Worm (Caenorhabditis elegans): ENCODE results near the gene his-35.

his-35 gene

DNA sequence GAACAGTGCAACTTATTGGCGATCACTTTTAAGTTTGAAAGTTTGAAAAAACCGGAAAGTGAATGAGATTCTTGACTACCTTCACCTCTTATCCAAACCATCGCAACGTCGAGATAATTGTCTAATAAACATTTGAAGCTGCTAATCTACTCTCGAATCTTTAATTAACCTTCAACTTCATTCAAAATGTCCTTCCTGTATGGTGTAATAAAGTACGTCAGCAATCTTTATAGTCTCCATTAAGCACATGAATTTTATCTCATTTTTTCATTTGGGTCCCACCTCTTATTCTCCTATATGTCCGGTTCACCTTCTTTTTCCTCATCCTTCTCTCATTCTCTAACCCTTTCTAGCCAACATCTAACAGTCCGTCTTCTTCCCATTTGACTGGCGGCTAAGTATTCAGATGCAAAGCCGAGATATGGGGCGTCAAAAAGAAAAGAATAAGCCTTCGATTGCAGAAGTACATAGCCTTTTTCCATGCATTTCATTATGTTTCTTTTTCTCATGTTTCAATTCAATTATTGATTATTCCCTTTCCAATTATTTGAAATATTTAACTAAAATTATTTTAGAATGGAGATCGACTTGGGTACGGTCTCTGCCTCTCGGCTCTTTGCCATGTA is 44.1 kb downstream of the his-35 start, which contains the start of gene swt-5:
Gene swt-5, plus strand, starts transcription at position 576 of the 626 bp plus-strand sequence.
- no peak for TF ChIP-seq nhr-237 (tag; optimal IDR thresholded peaks at IDR 0.05)
- no peak for TF ChIP-seq saeg-2 (GFP tag; IDR thresholded peaks at IDR 0.05)
- no peak for TF ChIP-seq Y48G9A.11 (GFP tag; IDR thresholded peaks at IDR 0.05)
- no peak for TF ChIP-seq F44E2.7 (GFP tag; IDR thresholded peaks at IDR 0.05)

DNA sequence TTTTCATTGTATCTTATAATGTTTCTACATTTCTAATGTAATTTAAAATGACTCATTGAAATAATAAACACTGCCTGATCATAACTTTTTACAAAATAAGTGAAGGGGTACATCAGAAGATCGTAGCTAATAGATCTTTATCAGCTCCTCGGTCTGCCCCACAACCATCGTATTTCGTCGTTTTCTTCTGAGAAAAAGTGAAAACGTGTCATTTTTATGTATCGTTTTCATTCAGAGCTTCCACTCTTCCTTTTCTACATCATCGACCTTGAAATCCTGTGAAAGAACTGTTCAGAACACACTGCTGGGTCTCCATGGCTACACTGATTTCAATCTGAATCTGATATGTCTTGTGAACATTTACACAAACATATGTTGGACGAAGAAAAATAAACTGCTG is 45.8 kb downstream of the his-35 start:
- TF ChIP-seq set-16 (GFP tag; IDR thresholded peaks at IDR 0.05) (no peak), vab-7 (GFP tag; IDR thresholded peaks at IDR 0.05) (no peak), daf-19 (GFP tag; conservative IDR thresholded peaks at IDR 0.05) (no peak), egl-27 (tag; optimal IDR thresholded peaks at IDR 0.05) (no peak), snpc-1.2 (GFP tag; IDR thresholded peaks at IDR 0.05) (no peak), pha-4 (GFP tag; IDR thresholded peaks at IDR 0.05) (no peak), pha-4 (tag; optimal IDR thresholded peaks at IDR 0.05) (no peak), nhr-77 (tag; optimal IDR thresholded peaks at IDR 0.05) (no peak), dmd-9 (GFP tag; IDR thresholded peaks at IDR 0.05) (no peak), nhr-10 (tag; optimal IDR thresholded peaks at IDR 0.05) (no peak), unc-130 (GFP tag; optimal IDR thresholded peaks at IDR 0.05) (no peak), sdz-12 (GFP tag; optimal IDR thresholded peaks at IDR 0.05) (no peak), lim-7 (GFP tag; IDR thresholded peaks at IDR 0.05) (no peak), dve-1 (tag; optimal IDR thresholded peaks at IDR 0.05; ENCODE audit: insufficient read depth) (no peak), nhr-102 (tag; optimal IDR thresholded peaks at IDR 0.05) (no peak), nhr-48 (tag; optimal IDR thresholded peaks at IDR 0.05) (no peak), madf-5 (GFP tag; IDR thresholded peaks at IDR 0.05) (no peak), tag-97 (GFP tag; IDR thresholded peaks at IDR 0.05) (no peak), skn-1 (tag; optimal IDR thresholded peaks at IDR 0.05) (no peak), zfp-2 (tag; optimal IDR thresholded peaks at IDR 0.05) (no peak)

DNA sequence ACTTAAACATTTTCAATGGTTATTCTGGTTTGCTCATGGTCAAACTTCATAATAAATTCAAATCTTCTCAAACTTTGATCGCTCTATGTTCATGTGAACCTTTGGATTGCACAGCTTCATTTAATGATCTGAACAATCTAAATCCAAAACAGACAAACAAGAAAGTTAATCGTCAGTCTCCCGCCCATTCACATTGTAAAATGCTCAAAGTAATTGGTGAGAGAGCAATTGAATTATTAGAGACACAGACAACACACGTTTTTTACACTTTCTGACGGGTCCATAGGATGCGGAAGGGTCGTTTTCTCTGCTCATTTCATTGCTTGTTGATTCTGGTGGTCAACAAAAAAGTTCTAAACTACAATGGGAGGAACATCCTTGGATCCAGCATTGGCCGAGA is 48.3 kb downstream of the his-35 start, which contains the start of gene gsnl-1:
Gene gsnl-1, plus strand, starts transcription at position 301 of the 400 bp plus-strand sequence.
- TF ChIP-seq daf-16 (GFP tag; optimal IDR thresholded peaks at IDR 0.05) (peak in 1 of 2 experiments; percentile 37), daf-16 (tag; optimal IDR thresholded peaks at IDR 0.05) (no peak), dve-1 (tag; optimal IDR thresholded peaks at IDR 0.05; ENCODE audit: insufficient read depth) (no peak)

Measured in whole organism, L4 larva.